Fruit fly (Drosophila melanogaster) whole organism, embryonic: ENCODE measurements around the gene CG43137.

ENCODE experiments used
- ATbp ChIP-seq: fragments of 200-800 bp; sonication (Bioruptor generic); optimal IDR thresholded peaks from 2 replicates; lab custom pipeline; 2017; ENCODE audit warnings: missing biosample characterization, mild to moderate bottlenecking, missing genetic modification characterization, missing genetic modification reagents
- Abd-B ChIP-seq: fragments of 200-800 bp; sonication (Bioruptor generic); optimal IDR thresholded peaks from 2 replicates; lab custom pipeline; 2018; ENCODE audit warnings: missing biosample characterization, mild to moderate bottlenecking, missing genetic modification characterization, moderate library complexity
- Atf3 ChIP-seq: fragments of 200-800 bp; sonication (Bioruptor generic); optimal IDR thresholded peaks from 3 replicates; lab custom pipeline; 2016; ENCODE audit warnings: missing biosample characterization, missing genetic modification characterization
- Atf6 ChIP-seq: fragments of 200-800 bp; sonication (Bioruptor generic); IDR thresholded peaks from 2 replicates; pipeline ENCODE4 v1.3.6; 2022; ENCODE audit warnings: missing biosample characterization, missing genetic modification characterization
- Bteb2 ChIP-seq: fragments of 200-800 bp; sonication (Bioruptor generic); optimal IDR thresholded peaks from 2 replicates; lab custom pipeline; 2016; ENCODE audit warnings: missing biosample characterization, missing genetic modification characterization
- CG10543 ChIP-seq: fragments of 200-800 bp; sonication (Bioruptor generic); optimal IDR thresholded peaks from 3 replicates; lab custom pipeline; 2017; ENCODE audit warnings: missing biosample characterization, mild to moderate bottlenecking, missing genetic modification characterization, moderate library complexity
- CG12659 ChIP-seq: fragments of 200-800 bp; sonication (Bioruptor generic); optimal IDR thresholded peaks from 3 replicates; lab custom pipeline; 2017; ENCODE audit warnings: mild to moderate bottlenecking, missing biosample characterization, missing genetic modification reagents, missing genetic modification characterization
- CG13424 ChIP-seq: fragments of 200-800 bp; sonication (Bioruptor generic); optimal IDR thresholded peaks from 2 replicates; lab custom pipeline; 2019; ENCODE audit warnings: missing biosample characterization, mild to moderate bottlenecking, missing genetic modification characterization, moderate library complexity
- CG13624 ChIP-seq: fragments of 200-800 bp; sonication (Bioruptor generic); optimal IDR thresholded peaks from 2 replicates; lab custom pipeline; 2016; ENCODE audit warnings: missing biosample characterization, missing genetic modification characterization
- CG14667 ChIP-seq: fragments of 200-800 bp; sonication (Bioruptor generic); IDR thresholded peaks from 2 replicates; pipeline ENCODE4 v1.3.6; 2022; ENCODE audit warnings: missing biosample characterization, missing genetic modification characterization
- CG15011 ChIP-seq: fragments of 200-800 bp; sonication (Bioruptor generic); optimal IDR thresholded peaks from 3 replicates; lab custom pipeline; 2018; ENCODE audit warnings: missing biosample characterization, mild to moderate bottlenecking, missing genetic modification characterization
- CG15269 ChIP-seq: fragments of 200-800 bp; sonication (Bioruptor generic); optimal IDR thresholded peaks from 2 replicates; lab custom pipeline; 2018; ENCODE audit warnings: missing biosample characterization, mild to moderate bottlenecking, missing genetic modification characterization, moderate library complexity
- CG1647 ChIP-seq: fragments of 200-800 bp; sonication (Bioruptor generic); optimal IDR thresholded peaks from 3 replicates; lab custom pipeline; 2016; ENCODE audit warnings: missing biosample characterization, missing genetic modification characterization
- CG17612 ChIP-seq: fragments of 200-800 bp; sonication (Bioruptor generic); IDR thresholded peaks from 2 replicates; pipeline ENCODE4 v1.3.6; 2022; ENCODE audit warnings: missing biosample characterization, missing genetic modification characterization
- CG17912 ChIP-seq: fragments of 200-800 bp; sonication (Bioruptor generic); optimal IDR thresholded peaks from 2 replicates; lab custom pipeline; 2018; ENCODE audit warnings: missing biosample characterization, mild to moderate bottlenecking, missing genetic modification characterization
- CG1832 ChIP-seq: fragments of 200-800 bp; sonication (Bioruptor generic); optimal IDR thresholded peaks from 2 replicates; lab custom pipeline; 2017; ENCODE audit warnings: missing biosample characterization, mild to moderate bottlenecking, missing genetic modification characterization, inconsistent platforms
- CG18619 ChIP-seq: fragments of 200-800 bp; sonication (Bioruptor generic); optimal IDR thresholded peaks from 3 replicates; lab custom pipeline; 2017; ENCODE audit warnings: missing biosample characterization, mild to moderate bottlenecking, missing genetic modification characterization
- CG2116 ChIP-seq: fragments of 200-800 bp; sonication (Bioruptor generic); optimal IDR thresholded peaks from 3 replicates; lab custom pipeline; 2018; ENCODE audit warnings: missing biosample characterization, mild to moderate bottlenecking, missing genetic modification characterization
- CG31224 ChIP-seq: fragments of 200-800 bp; sonication (Bioruptor generic); IDR thresholded peaks from 2 replicates; pipeline ENCODE4 v1.3.6; 2022; ENCODE audit warnings: missing biosample characterization, missing genetic modification characterization
- CG4424 ChIP-seq: fragments of 200-800 bp; sonication (Bioruptor generic); optimal IDR thresholded peaks from 3 replicates; lab custom pipeline; 2016; ENCODE audit warnings: missing biosample characterization, missing genetic modification characterization
- CG5180 ChIP-seq: fragments of 200-800 bp; sonication (Bioruptor generic); optimal IDR thresholded peaks from 3 replicates; lab custom pipeline; 2017; ENCODE audit warnings: missing biosample characterization, missing genetic modification characterization, mild to moderate bottlenecking, moderate library complexity, missing genetic modification reagents
- CG7963 ChIP-seq: fragments of 200-800 bp; sonication (Bioruptor generic); IDR thresholded peaks from 3 replicates; pipeline ENCODE4 v1.3.6; 2022; ENCODE audit warnings: missing biosample characterization, missing genetic modification characterization; ENCODE audit not compliant: partially characterized antibody
- CG8388 ChIP-seq: fragments of 200-800 bp; sonication (Bioruptor generic); optimal IDR thresholded peaks from 2 replicates; lab custom pipeline; 2019; ENCODE audit warnings: missing biosample characterization, mild to moderate bottlenecking, missing genetic modification characterization, moderate library complexity
- CG9215 ChIP-seq: fragments of 200-800 bp; sonication (Bioruptor generic); IDR thresholded peaks from 2 replicates; pipeline ENCODE4 v1.3.6; 2022; ENCODE audit warnings: missing biosample characterization, missing genetic modification characterization
- Dek ChIP-seq: fragments of 200-800 bp; sonication (Bioruptor generic); optimal IDR thresholded peaks from 3 replicates; lab custom pipeline; 2019; ENCODE audit warnings: missing biosample characterization, mild to moderate bottlenecking, missing genetic modification characterization, moderate library complexity
- Dip2 ChIP-seq: fragments of 200-800 bp; sonication (Bioruptor generic); IDR thresholded peaks from 2 replicates; pipeline ENCODE4 v1.3.6; 2022; ENCODE audit warnings: missing biosample characterization, missing genetic modification characterization
- Dp ChIP-seq: fragments of 200-800 bp; sonication (Bioruptor generic); optimal IDR thresholded peaks from 2 replicates; lab custom pipeline; 2018; ENCODE audit warnings: missing biosample characterization, mild to moderate bottlenecking, missing genetic modification characterization, moderate library complexity
- Fer1 ChIP-seq: fragments of 200-800 bp; sonication (Bioruptor generic); optimal IDR thresholded peaks from 2 replicates; lab custom pipeline; 2017; ENCODE audit warnings: missing biosample characterization, mild to moderate bottlenecking, missing genetic modification characterization
- Fer3 ChIP-seq: fragments of 200-800 bp; sonication (Bioruptor generic); optimal IDR thresholded peaks from 2 replicates; lab custom pipeline; 2018; ENCODE audit warnings: missing biosample characterization, mild to moderate bottlenecking, missing genetic modification characterization, moderate library complexity
- Hr78 ChIP-seq, 2 experiments: fragments of 200-800 bp in 1 of 2; fragments of >200 bp in 1 of 2; sonication (Bioruptor generic) in 1 of 2; optimal IDR thresholded peaks; 2 replicates each; lab custom pipeline; 2017 to 2019; ENCODE audit warnings: missing biosample characterization in 2 of 2, missing genetic modification characterization in 2 of 2, mild to moderate bottlenecking in 1 of 2, moderate library complexity in 1 of 2
- Med ChIP-seq: fragments of 200-800 bp; sonication (Bioruptor generic); peaks from one replicate; lab custom pipeline; 2016; ENCODE audit warnings: missing biosample characterization, missing genetic modification characterization, mild to moderate bottlenecking, inconsistent platforms, moderate library complexity
- Mes4 ChIP-seq: fragments of 200-800 bp; sonication (Bioruptor generic); optimal IDR thresholded peaks from 2 replicates; lab custom pipeline; 2016; ENCODE audit warnings: missing biosample characterization, missing genetic modification characterization
- NfI ChIP-seq: fragments of 200-800 bp; sonication (Bioruptor generic); optimal IDR thresholded peaks from 3 replicates; lab custom pipeline; 2018; ENCODE audit warnings: missing biosample characterization, mild to moderate bottlenecking, missing genetic modification characterization, moderate library complexity
- ase ChIP-seq: fragments of 200-800 bp; sonication (Bioruptor generic); IDR thresholded peaks from 3 replicates; pipeline ENCODE4 v1.3.6; 2022; ENCODE audit warnings: missing biosample characterization, missing genetic modification characterization
- bbx ChIP-seq: fragments of 200-800 bp; sonication (Bioruptor generic); IDR thresholded peaks from 2 replicates; pipeline ENCODE4 v1.3.6; 2022; ENCODE audit warnings: missing biosample characterization, missing genetic modification characterization; ENCODE audit not compliant: partially characterized antibody
- dmrt99B ChIP-seq: fragments of 200-800 bp; sonication (Bioruptor generic); optimal IDR thresholded peaks from 2 replicates; lab custom pipeline; 2018; ENCODE audit warnings: missing biosample characterization, mild to moderate bottlenecking, missing genetic modification characterization, moderate library complexity
- en ChIP-seq: fragments of 200-800 bp; sonication (Bioruptor generic); optimal IDR thresholded peaks from 2 replicates; lab custom pipeline; 2016; ENCODE audit warnings: missing biosample characterization, missing genetic modification characterization
- eyg ChIP-seq: fragments of 200-800 bp; sonication (Bioruptor generic); optimal IDR thresholded peaks from 3 replicates; lab custom pipeline; 2016; ENCODE audit warnings: missing biosample characterization, missing genetic modification characterization
- lab ChIP-seq: fragments of 200-800 bp; sonication (Bioruptor generic); optimal IDR thresholded peaks from 3 replicates; lab custom pipeline; 2017; ENCODE audit warnings: missing biosample characterization, missing genetic modification characterization, mild to moderate bottlenecking, moderate library complexity, missing genetic modification reagents
- prd ChIP-seq, 3 experiments: fragments of >200 bp in 2 of 3; fragments of 200-800 bp in 1 of 3; sonication (Bioruptor generic) in 1 of 3; optimal IDR thresholded peaks in 2 of 3; IDR thresholded peaks in 1 of 3; 2 replicates in 2 of 3; 3 replicates in 1 of 3; pipeline versions ENCODE4 v1.3.6 to Lab custom; 2017 to 2022; ENCODE audit warnings: missing biosample characterization in 1 of 3, missing genetic modification characterization in 1 of 3
- pum ChIP-seq: fragments of 200-800 bp; sonication (Bioruptor generic); optimal IDR thresholded peaks from 2 replicates; lab custom pipeline; 2016; ENCODE audit warnings: missing biosample characterization, missing genetic modification characterization
- row ChIP-seq: fragments of 200-800 bp; sonication (Bioruptor generic); IDR thresholded peaks from 3 replicates; pipeline ENCODE4 v1.3.6; 2022; ENCODE audit warnings: missing biosample characterization, missing genetic modification characterization
- sc ChIP-seq, 3 experiments: fragments of >200 bp in 2 of 3; fragments of 200-800 bp in 1 of 3; sonication (Bioruptor generic) in 1 of 3; optimal IDR thresholded peaks; 2 replicates in 2 of 3; 3 replicates in 1 of 3; lab custom pipeline; 2017; ENCODE audit warnings: mild to moderate bottlenecking in 1 of 3, missing biosample characterization in 1 of 3, missing genetic modification characterization in 1 of 3, missing genetic modification reagents in 1 of 3
- slou ChIP-seq: fragments of 200-800 bp; sonication (Bioruptor generic); optimal IDR thresholded peaks from 3 replicates; lab custom pipeline; 2016; ENCODE audit warnings: missing biosample characterization, missing genetic modification characterization
- sr ChIP-seq: fragments of 200-800 bp; sonication (Bioruptor generic); IDR thresholded peaks from 3 replicates; pipeline ENCODE4 v1.3.6; 2022; ENCODE audit warnings: missing biosample characterization, missing genetic modification characterization
- trh ChIP-seq: fragments of 200-800 bp; sonication (Bioruptor generic); optimal IDR thresholded peaks from 2 replicates; lab custom pipeline; 2016; ENCODE audit warnings: missing biosample characterization, missing genetic modification characterization
- wek ChIP-seq: fragments of 200-800 bp; sonication (Bioruptor generic); optimal IDR thresholded peaks from 3 replicates; lab custom pipeline; 2018; ENCODE audit warnings: missing biosample characterization, mild to moderate bottlenecking, missing genetic modification characterization, moderate library complexity
- zfh1 ChIP-seq: fragments of 200-800 bp; sonication (Bioruptor generic); IDR thresholded peaks from 3 replicates; pipeline ENCODE4 v1.3.6; 2022; ENCODE audit warnings: missing biosample characterization, missing genetic modification characterization

Gene CG43137

dm6 chrX:5891666-5892444 lies 26.9 kb upstream of the CG43137 start (continued):
- TF ChIP-seq CG2116 (GFP tag; lab: Kevin White, UChicago) (no peak), ase (GFP tag; lab: Robert Waterston, UW) (no peak), CG1832 (GFP tag; lab: Kevin White, UChicago) (no peak), wek (GFP tag; lab: Kevin White, UChicago) (no peak), CG31224 (GFP tag; lab: Robert Waterston, UW) (peak; percentile 43; the same call in 1 of the 2 replicates), slou (peak; percentile 44), CG12659 (GFP tag; lab: Kevin White, UChicago) (peak; percentile 21), lab (GFP tag; lab: Kevin White, UChicago) (peak; percentile 63), Dip2 (no peak), Dp (GFP tag; lab: Kevin White, UChicago) (no peak), prd (optimal IDR thresholded peaks at IDR 0.05; lab: Kevin White, UChicago) (no peak), prd (GFP tag; IDR thresholded peaks at IDR 0.05; lab: Robert Waterston, UW) (peak; percentile 49; the same call in 2 of the 3 replicates), Fer3 (peak; percentile 19), Dek (tag; lab: Kevin White, UChicago) (peak; percentile 44), Fer1 (GFP tag; lab: Kevin White, UChicago) (no peak), Atf3 (GFP tag; lab: Kevin White, UChicago) (no peak), zfh1 (peak; percentile 49; the same call in 2 of the 3 replicates), CG4424 (no peak), CG13424 (tag; lab: Kevin White, UChicago) (no peak), CG9215 (GFP tag; lab: Robert Waterston, UW) (0 out of 2 replicates have a peak, but pooled peaks have one; percentile 22), Med (peak; percentile 92), Bteb2 (peak; percentile 20), CG15011 (GFP tag; lab: Kevin White, UChicago) (no peak), CG8388 (GFP tag; lab: Kevin White, UChicago) (peak; percentile 6), CG13624 (peak; percentile 65), CG7963 (GFP tag; lab: Robert Waterston, UW) (no peak), Atf6 (GFP tag; lab: Robert Waterston, UW) (peak; percentile 66), CG15269 (tag; lab: Kevin White, UChicago) (peak; percentile 7), NfI (GFP tag; lab: Kevin White, UChicago) (peak; percentile 9), eyg (GFP tag; lab: Kevin White, UChicago) (no peak), CG14667 (GFP tag; lab: Robert Waterston, UW) (0 out of 2 replicates have a peak, but pooled peaks have one; percentile 21), row (GFP tag; lab: Robert Waterston, UW) (peak; percentile 15; the same call in 2 of the 3 replicates), Mes4 (no peak)

DNA sequence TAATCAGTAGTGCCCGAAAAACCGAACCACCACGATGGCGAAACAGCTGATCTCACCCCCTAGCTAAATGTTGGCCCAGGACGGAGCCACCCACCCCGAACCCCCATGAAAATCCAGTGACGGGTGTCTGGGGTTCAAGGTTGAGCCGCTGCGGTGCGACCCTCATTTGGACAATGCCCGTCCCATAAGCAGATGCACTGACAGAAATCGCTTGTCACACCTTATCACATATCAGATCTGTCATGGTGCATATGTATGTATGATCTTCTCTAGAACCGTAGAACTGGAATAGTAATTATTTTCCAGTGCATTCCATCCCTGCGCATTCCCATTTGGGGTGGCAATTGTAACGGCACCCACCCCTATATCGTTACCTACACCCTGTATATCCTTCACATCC lies 24.0 kb upstream of the CG43137 start:
- TF ChIP-seq CG5180 (GFP tag; lab: Kevin White, UChicago), result no peak
- no peak for TF ChIP-seq Abd-B (GFP tag; lab: Kevin White, UChicago)
- no peak for TF ChIP-seq trh (GFP tag; lab: Kevin White, UChicago)
- TF ChIP-seq Hr78 (GFP tag; optimal IDR thresholded peaks at IDR 0.05; lab: Kevin White, UChicago), result no peak
- peak; percentile 52 for TF ChIP-seq pum (GFP tag; lab: Kevin White, UChicago)
- TF ChIP-seq sr (GFP tag; lab: Robert Waterston, UW), result no peak
- no peak for TF ChIP-seq eyg (GFP tag; lab: Kevin White, UChicago)
- TF ChIP-seq CG1647 (GFP tag; lab: Kevin White, UChicago), result no peak
- no peak for TF ChIP-seq CG17912 (GFP tag; lab: Kevin White, UChicago)
- no peak for TF ChIP-seq bbx (GFP tag; lab: Robert Waterston, UW)
- TF ChIP-seq dmrt99B (tag; lab: Kevin White, UChicago), result peak; percentile 30
- TF ChIP-seq en (GFP tag; lab: Kevin White, UChicago), result no peak
- no peak for TF ChIP-seq sc (optimal IDR thresholded peaks at IDR 0.05; lab: Kevin White, UChicago)
- no peak for TF ChIP-seq sc (GFP tag; optimal IDR thresholded peaks at IDR 0.05; lab: Kevin White, UChicago)
- TF ChIP-seq CG18619 (GFP tag; lab: Kevin White, UChicago), result peak; percentile 4
- TF ChIP-seq CG10543 (GFP tag; lab: Kevin White, UChicago), result no peak
- peak; percentile 57 for TF ChIP-seq ATbp (GFP tag; lab: Kevin White, UChicago)
- no peak for TF ChIP-seq CG17612 (GFP tag; lab: Robert Waterston, UW)
